Worm (Caenorhabditis elegans) whole organism, young adult: ENCODE results near the gene dph-5.

Experiments
- B0035.1 ChIP-seq: sonication (generic microtip); optimal IDR thresholded peaks from 2 replicates; lab custom pipeline; 2016; ENCODE audit warnings: missing genetic modification characterization, mild to moderate bottlenecking, missing compliant biosample characterization, missing genotype, missing genetic modification reagents
- B0261.1 ChIP-seq: sonication (generic microtip); optimal IDR thresholded peaks from 2 replicates; lab custom pipeline; 2016; ENCODE audit warnings: mild to moderate bottlenecking, missing genetic modification characterization, moderate library complexity, missing compliant biosample characterization
- C06A6.2 ChIP-seq: fragments of 200-800 bp; sonication (Bioruptor generic); conservative IDR thresholded peaks from 2 replicates; pipeline ENCODE4 v1.3.6; 2022; ENCODE audit warnings: missing genetic modification characterization, missing compliant biosample characterization
- F22D6.2 ChIP-seq: sonication (generic microtip); optimal IDR thresholded peaks from 2 replicates; lab custom pipeline; 2016; ENCODE audit warnings: mild to moderate bottlenecking, missing genetic modification characterization, missing compliant biosample characterization
- F23B12.7 ChIP-seq: sonication (generic microtip); optimal IDR thresholded peaks from 2 replicates; lab custom pipeline; 2017; ENCODE audit warnings: missing genetic modification characterization, mild to moderate bottlenecking, missing compliant biosample characterization, antibody characterized with exemption, moderate library complexity; ENCODE audit not compliant: insufficient read depth
- F33H1.4 ChIP-seq: fragments of 200-800 bp; sonication (Bioruptor generic); IDR thresholded peaks from 2 replicates; pipeline ENCODE4 v1.3.6; 2022; ENCODE audit warnings: missing genetic modification reagents, missing genetic modification characterization, missing compliant biosample characterization
- F37B4.10 ChIP-seq: fragments of 200-800 bp; sonication (Bioruptor generic); IDR thresholded peaks from 2 replicates; pipeline ENCODE4 v1.3.6; 2022; ENCODE audit warnings: missing genetic modification characterization, missing compliant biosample characterization
- F49E8.2 ChIP-seq: sonication (generic microtip); optimal IDR thresholded peaks from 3 replicates; lab custom pipeline; 2017; ENCODE audit warnings: missing genetic modification characterization, mild to moderate bottlenecking, missing compliant biosample characterization, antibody characterized with exemption, moderate library complexity; ENCODE audit not compliant: insufficient read depth
- F52B5.7 ChIP-seq: sonication (generic microtip); optimal IDR thresholded peaks from 2 replicates; lab custom pipeline; 2016; ENCODE audit warnings: mild to moderate bottlenecking, missing genetic modification characterization, missing compliant biosample characterization
- F57A8.1 ChIP-seq: fragments of 200-800 bp; sonication (Bioruptor generic); optimal IDR thresholded peaks from 2 replicates; lab custom pipeline; 2018; ENCODE audit warnings: mild to moderate bottlenecking, missing genetic modification characterization, moderate library complexity, missing compliant biosample characterization
- Y53G8AR.9 ChIP-seq: fragments of 200-800 bp; sonication (Bioruptor generic); conservative IDR thresholded peaks from 2 replicates; pipeline ENCODE4 v1.3.6; 2022; ENCODE audit warnings: missing genetic modification reagents, missing genetic modification characterization, missing compliant biosample characterization
- Y67H2A.10 ChIP-seq: fragments of 200-800 bp; sonication (Bioruptor generic); conservative IDR thresholded peaks from 2 replicates; pipeline ENCODE4 v1.3.6; 2022; ENCODE audit warnings: missing genetic modification reagents, missing genetic modification characterization, missing compliant biosample characterization
- Y79H2A.3 ChIP-seq: fragments of 200-800 bp; sonication (Bioruptor generic); conservative IDR thresholded peaks from 2 replicates; pipeline ENCODE4 v1.3.6; 2022; ENCODE audit warnings: missing genetic modification reagents, missing genetic modification characterization, missing compliant biosample characterization
- Y95B8A.8 ChIP-seq: fragments of 200-800 bp; sonication (Bioruptor generic); IDR thresholded peaks from 2 replicates; pipeline ENCODE4 v1.3.6; 2022; ENCODE audit warnings: missing genetic modification reagents, missing genetic modification characterization, missing compliant biosample characterization
- ZK185.1 ChIP-seq: sonication (generic microtip); optimal IDR thresholded peaks from 2 replicates; lab custom pipeline; 2016; ENCODE audit warnings: mild to moderate bottlenecking, missing genetic modification characterization, missing compliant biosample characterization; ENCODE audit not compliant: poor library complexity, severe bottlenecking
- akir-1 ChIP-seq: fragments of 200-800 bp; sonication (Bioruptor generic); optimal IDR thresholded peaks from 2 replicates; lab custom pipeline; 2018; ENCODE audit warnings: mild to moderate bottlenecking, missing genetic modification characterization, moderate library complexity, missing compliant biosample characterization
- aptf-2 ChIP-seq: fragments of 200-800 bp; sonication (Bioruptor generic); conservative IDR thresholded peaks from 2 replicates; pipeline ENCODE4 v1.3.6; 2022; ENCODE audit warnings: missing genetic modification reagents, missing genetic modification characterization, missing compliant biosample characterization
- atf-7 ChIP-seq: sonication (generic microtip); optimal IDR thresholded peaks from 2 replicates; lab custom pipeline; 2017; ENCODE audit warnings: mild to moderate bottlenecking, missing genetic modification characterization, missing compliant biosample characterization
- attf-3 ChIP-seq: fragments of 200-800 bp; sonication (Bioruptor generic); conservative IDR thresholded peaks from 2 replicates; pipeline ENCODE4 v1.3.6; 2022; ENCODE audit warnings: missing genetic modification reagents, missing genetic modification characterization, missing compliant biosample characterization
- ccch-3 ChIP-seq: fragments of 200-800 bp; sonication (Bioruptor generic); optimal IDR thresholded peaks from 2 replicates; lab custom pipeline; 2018; ENCODE audit warnings: mild to moderate bottlenecking, missing genetic modification characterization, missing compliant biosample characterization
- cebp-1 ChIP-seq, 2 experiments: fragments of 200-800 bp in 1 of 2; sonication (Bioruptor generic) in 1 of 2; sonication (generic microtip) in 1 of 2; IDR thresholded peaks in 1 of 2; optimal IDR thresholded peaks in 1 of 2; 2 replicates each; pipeline versions ENCODE4 v1.3.6 to Lab custom; 2017 to 2022; ENCODE audit warnings: missing compliant biosample characterization in 2 of 2, missing genetic modification characterization in 2 of 2, mild to moderate bottlenecking in 1 of 2, missing genetic modification reagents in 1 of 2, moderate library complexity in 1 of 2
- ceh-91 ChIP-seq: fragments of 200-800 bp; sonication (Bioruptor generic); IDR thresholded peaks from 2 replicates; pipeline ENCODE4 v1.3.6; 2022; ENCODE audit warnings: missing genetic modification reagents, missing genetic modification characterization, missing compliant biosample characterization
- dpl-1 ChIP-seq: fragments of 150-350 bp; optimal IDR thresholded peaks from 2 replicates; lab custom pipeline; 2014; ENCODE audit warnings: missing biosample characterization, missing genetic modification reagents, missing genetic modification characterization
- egrh-3 ChIP-seq: fragments of 200-800 bp; sonication (Bioruptor generic); IDR thresholded peaks from 2 replicates; pipeline ENCODE4 v1.3.6; 2022; ENCODE audit warnings: missing genetic modification reagents, missing genetic modification characterization, missing compliant biosample characterization
- ekl-4 ChIP-seq: fragments of 200-800 bp; sonication (Bioruptor generic); IDR thresholded peaks from 2 replicates; pipeline ENCODE4 v1.3.6; 2022; ENCODE audit warnings: missing genetic modification reagents, missing genetic modification characterization, missing compliant biosample characterization
- ets-4 ChIP-seq: fragments of 200-800 bp; sonication (Bioruptor generic); optimal IDR thresholded peaks from 2 replicates; lab custom pipeline; 2018; ENCODE audit warnings: mild to moderate bottlenecking, missing genetic modification characterization, missing compliant biosample characterization
- lir-1 ChIP-seq: fragments of 200-800 bp; sonication (Bioruptor generic); conservative IDR thresholded peaks from 2 replicates; pipeline ENCODE4 v1.3.6; 2022; ENCODE audit warnings: missing genetic modification reagents, missing genetic modification characterization, missing compliant biosample characterization
- lsy-27 ChIP-seq: sonication (generic microtip); optimal IDR thresholded peaks from 2 replicates; lab custom pipeline; 2017; ENCODE audit warnings: missing genetic modification characterization, mild to moderate bottlenecking, missing compliant biosample characterization, antibody characterized with exemption, missing genotype, borderline replicate concordance; ENCODE audit not compliant: insufficient read depth
- madf-3 ChIP-seq: fragments of 200-800 bp; sonication (Bioruptor generic); IDR thresholded peaks from 2 replicates; pipeline ENCODE4 v1.3.6; 2022; ENCODE audit warnings: missing genetic modification reagents, missing genetic modification characterization, missing compliant biosample characterization
- nfya-2 ChIP-seq: fragments of 200-800 bp; sonication (Bioruptor generic); IDR thresholded peaks from 2 replicates; pipeline ENCODE4 v1.3.6; 2022; ENCODE audit warnings: missing genetic modification reagents, missing genetic modification characterization, missing compliant biosample characterization
- nhr-120 ChIP-seq: fragments of 200-800 bp; sonication (Bioruptor generic); IDR thresholded peaks from 2 replicates; pipeline ENCODE4 v1.3.6; 2022; ENCODE audit warnings: missing genetic modification characterization, missing compliant biosample characterization
- nhr-27 ChIP-seq: fragments of 200-800 bp; sonication (Bioruptor generic); optimal IDR thresholded peaks from 2 replicates; lab custom pipeline; 2018; ENCODE audit warnings: mild to moderate bottlenecking, missing genetic modification characterization, moderate library complexity, missing compliant biosample characterization
- nhr-90 ChIP-seq: sonication (generic microtip); optimal IDR thresholded peaks from 2 replicates; lab custom pipeline; 2016; ENCODE audit warnings: missing genotype, mild to moderate bottlenecking, missing genetic modification characterization, missing compliant biosample characterization
- rec-8 ChIP-seq, 2 experiments: sonication (generic microtip); optimal IDR thresholded peaks; 2 replicates each; lab custom pipeline; 2016; ENCODE audit warnings: mild to moderate bottlenecking in 2 of 2, missing genetic modification characterization in 2 of 2, missing genetic modification reagents in 2 of 2, missing genotype in 2 of 2, missing biosample characterization in 1 of 2, missing compliant biosample characterization in 1 of 2, moderate library complexity in 1 of 2
- sea-2 ChIP-seq: fragments of 200-800 bp; sonication (Bioruptor generic); IDR thresholded peaks from 2 replicates; pipeline ENCODE4 v1.3.6; 2022; ENCODE audit warnings: missing genetic modification characterization, missing compliant biosample characterization
- somi-1 ChIP-seq: fragments of 200-800 bp; sonication (Bioruptor generic); optimal IDR thresholded peaks from 2 replicates; lab custom pipeline; 2018; ENCODE audit warnings: mild to moderate bottlenecking, missing genetic modification characterization, missing compliant biosample characterization
- sptf-2 ChIP-seq: fragments of 200-800 bp; sonication (Bioruptor generic); optimal IDR thresholded peaks from 2 replicates; lab custom pipeline; 2018; ENCODE audit warnings: mild to moderate bottlenecking, missing genetic modification characterization, missing compliant biosample characterization
- tbx-9 ChIP-seq: sonication (generic microtip); optimal IDR thresholded peaks from 2 replicates; lab custom pipeline; 2016; ENCODE audit warnings: borderline replicate concordance, missing genetic modification characterization, inconsistent platforms, missing compliant biosample characterization
- tlf-1 ChIP-seq: fragments of 200-800 bp; sonication (Bioruptor generic); optimal IDR thresholded peaks from 2 replicates; lab custom pipeline; 2018; ENCODE audit warnings: mild to moderate bottlenecking, missing genetic modification characterization, missing compliant biosample characterization
- xnd-1 ChIP-seq: sonication (generic microtip); optimal IDR thresholded peaks from 2 replicates; lab custom pipeline; 2016; ENCODE audit warnings: missing genotype, missing genetic modification reagents, missing genetic modification characterization, missing compliant biosample characterization
- ztf-25 ChIP-seq: fragments of 200-800 bp; sonication (Bioruptor generic); IDR thresholded peaks from 2 replicates; pipeline ENCODE4 v1.3.6; 2022; ENCODE audit warnings: missing genetic modification reagents, missing genetic modification characterization, missing compliant biosample characterization
- ztf-6 ChIP-seq: fragments of 200-800 bp; sonication (Bioruptor generic); IDR thresholded peaks from 2 replicates; pipeline ENCODE4 v1.3.6; 2022; ENCODE audit warnings: missing genetic modification reagents, missing genetic modification characterization, missing compliant biosample characterization

The dph-5 gene

ce11 chrII:11371981-11372380 lies 22.0 kb downstream of the dph-5 start, which contains the start of gene C33B4.2:
C33B4.2 (minus strand) TSS chrII:11372145.
- TF ChIP-seq F37B4.10 (GFP tag; lab: Robert Waterston, UW) (no peak), ZK185.1 (tag; lab: Kevin White, UChicago) (no peak), Y79H2A.3 (no peak), F57A8.1 (GFP tag; lab: Kevin White, UChicago) (no peak), nhr-27 (tag; lab: Kevin White, UChicago) (no peak), sptf-2 (GFP tag; lab: Kevin White, UChicago) (no peak), dpl-1 (GFP tag; lab: Kevin White, UChicago) (no peak), rec-8 (tag; optimal IDR thresholded peaks at IDR 0.05; lab: Kevin White, UChicago) (no peak), ztf-25 (GFP tag; lab: Robert Waterston, UW) (no peak), aptf-2 (GFP tag; lab: Robert Waterston, UW) (no peak), ekl-4 (GFP tag; lab: Robert Waterston, UW) (no peak), tlf-1 (GFP tag; lab: Kevin White, UChicago) (no peak), sea-2 (no peak), C06A6.2 (GFP tag; lab: Robert Waterston, UW) (no peak), F52B5.7 (tag; lab: Kevin White, UChicago) (no peak), Y53G8AR.9 (GFP tag; lab: Robert Waterston, UW) (no peak)

DNA sequence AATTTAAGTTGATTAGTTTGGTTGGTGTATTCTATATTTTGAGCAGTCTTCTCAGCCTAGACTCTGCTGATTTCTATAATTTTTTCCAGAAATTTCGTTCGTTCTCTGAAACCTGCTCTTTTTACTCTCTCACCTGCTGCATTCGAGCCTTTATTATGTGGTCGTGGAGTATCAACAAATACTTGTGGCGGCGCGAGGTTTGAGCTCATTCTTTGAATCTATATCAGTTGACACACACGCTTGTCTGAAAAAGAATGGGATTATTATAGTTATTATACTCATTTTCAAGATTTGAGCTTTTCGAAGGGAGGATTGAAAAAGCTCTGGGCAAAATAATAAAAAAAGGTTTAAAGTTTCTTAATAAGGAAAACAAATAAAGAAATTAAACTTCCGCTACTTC lies 26.0 kb downstream of the dph-5 start:
- TF ChIP-seq xnd-1 (tag; lab: Kevin White, UChicago): no peak
- TF ChIP-seq lir-1 (GFP tag; lab: Robert Waterston, UW): no peak
- no peak for TF ChIP-seq F49E8.2
- no peak for TF ChIP-seq ZK185.1 (tag; lab: Kevin White, UChicago)
- no peak for TF ChIP-seq nhr-27 (tag; lab: Kevin White, UChicago)
- no peak for TF ChIP-seq ceh-91
- TF ChIP-seq ztf-6: no peak
- TF ChIP-seq F22D6.2 (tag; lab: Kevin White, UChicago): no peak
- no peak for TF ChIP-seq cebp-1 (GFP tag; IDR thresholded peaks at IDR 0.05; lab: Robert Waterston, UW)
- TF ChIP-seq cebp-1 (tag; optimal IDR thresholded peaks at IDR 0.05; lab: Kevin White, UChicago): no peak
- TF ChIP-seq B0261.1 (tag; lab: Kevin White, UChicago): no peak
- TF ChIP-seq F37B4.10 (GFP tag; lab: Robert Waterston, UW): no peak
- TF ChIP-seq nfya-2: no peak
- no peak for TF ChIP-seq ets-4 (GFP tag; lab: Kevin White, UChicago)

DNA sequence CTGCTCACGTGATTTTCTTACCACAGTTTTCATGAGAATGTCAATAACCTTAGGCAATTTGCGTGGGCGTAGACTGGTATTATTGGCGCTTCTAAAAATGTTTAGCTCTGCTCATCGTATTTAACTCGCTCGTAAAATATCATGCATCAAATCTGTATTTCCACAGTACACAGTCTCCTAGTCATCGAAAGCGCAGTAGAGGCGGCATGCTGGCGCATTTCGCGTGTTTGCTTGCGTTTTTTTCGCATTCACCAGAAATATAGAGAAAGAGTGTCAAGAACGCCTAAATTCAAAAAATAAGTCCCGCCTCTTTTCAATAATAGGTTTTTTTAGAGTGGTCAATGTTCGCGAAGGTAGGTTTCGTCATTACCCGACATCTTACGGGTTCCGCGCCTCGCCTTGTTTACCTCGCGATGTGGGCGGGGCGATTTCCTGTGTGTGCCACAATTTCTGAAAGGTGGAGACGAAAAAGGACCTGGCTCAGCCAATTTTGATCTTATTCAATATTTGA lies 26.7 kb downstream of the dph-5 start:
- peak; percentile 65 for TF ChIP-seq xnd-1 (tag; lab: Kevin White, UChicago)
- TF ChIP-seq tbx-9 (tag; lab: Kevin White, UChicago): peak; percentile 66
- TF ChIP-seq F33H1.4 (GFP tag; lab: Robert Waterston, UW): peak; percentile 74
- TF ChIP-seq Y53G8AR.9 (GFP tag; lab: Robert Waterston, UW): peak; percentile 80
- TF ChIP-seq C06A6.2 (GFP tag; lab: Robert Waterston, UW): 0 out of 2 replicates have a peak, but pooled peaks have one; percentile 54
- TF ChIP-seq nhr-90 (tag; lab: Kevin White, UChicago): peak; percentile 70
- TF ChIP-seq atf-7: peak; percentile 43
- no peak for TF ChIP-seq nhr-120 (GFP tag; lab: Robert Waterston, UW)
- no peak for TF ChIP-seq lsy-27 (tag; lab: Kevin White, UChicago)
- peak; percentile 96 for TF ChIP-seq F49E8.2
- TF ChIP-seq ekl-4 (GFP tag; lab: Robert Waterston, UW): peak; percentile 94
- TF ChIP-seq attf-3: peak; percentile 64
- TF ChIP-seq somi-1: no peak
- peak; percentile 31 for TF ChIP-seq F23B12.7
- peak; percentile 33 for TF ChIP-seq B0035.1 (tag; lab: Kevin White, UChicago)
- TF ChIP-seq madf-3 (GFP tag; lab: Robert Waterston, UW): peak; percentile 76; the same call in 1 of the 2 replicates
- no peak for TF ChIP-seq ccch-3 (GFP tag; lab: Kevin White, UChicago)
- TF ChIP-seq akir-1 (GFP tag; lab: Kevin White, UChicago): no peak
- TF ChIP-seq ceh-91: peak; percentile 86
- TF ChIP-seq Y67H2A.10 (GFP tag; lab: Robert Waterston, UW): peak; percentile 39
- 0 out of 2 replicates have a peak, but pooled peaks have one; percentile 61 for TF ChIP-seq ztf-25 (GFP tag; lab: Robert Waterston, UW)
- peak; percentile 94 for TF ChIP-seq Y95B8A.8 (GFP tag; lab: Robert Waterston, UW)
- peak; percentile 43; the same call in 1 of the 2 replicates for TF ChIP-seq egrh-3
